Worm (Caenorhabditis elegans) whole organism, mixed stage, embryonic: ENCODE data around the gene H10E21.4.

ENCODE experiments used
- bed-3 ChIP-seq: fragments of 200-800 bp; sonication (Bioruptor generic); optimal IDR thresholded peaks from 3 replicates; lab custom pipeline; 2018; ENCODE audit warnings: mild to moderate bottlenecking, missing genetic modification characterization, moderate library complexity, missing compliant biosample characterization
- blmp-1 ChIP-seq: fragments of 150-350 bp; optimal IDR thresholded peaks from 2 replicates; lab custom pipeline; 2014; ENCODE audit warnings: missing biosample characterization, missing genetic modification characterization
- ceh-39 ChIP-seq: fragments of 150-350 bp; optimal IDR thresholded peaks from 2 replicates; lab custom pipeline; 2014; ENCODE audit warnings: missing biosample characterization, missing genetic modification characterization
- ceh-43 ChIP-seq: fragments of 200-800 bp; sonication (Bioruptor generic); optimal IDR thresholded peaks from 2 replicates; lab custom pipeline; 2018; ENCODE audit warnings: mild to moderate bottlenecking, missing genetic modification characterization, moderate library complexity, missing compliant biosample characterization
- ceh-83 ChIP-seq: fragments of 200-800 bp; sonication (Bioruptor generic); optimal IDR thresholded peaks from 2 replicates; lab custom pipeline; 2018; ENCODE audit warnings: mild to moderate bottlenecking, missing genetic modification characterization, missing compliant biosample characterization
- ces-1 ChIP-seq: fragments of 150-350 bp; optimal IDR thresholded peaks from 2 replicates; lab custom pipeline; 2014; ENCODE audit warnings: missing biosample characterization, missing genetic modification reagents, missing genetic modification characterization
- cnd-1 ChIP-seq: fragments of 200-800 bp; sonication (Bioruptor generic); optimal IDR thresholded peaks from 2 replicates; lab custom pipeline; 2018; ENCODE audit warnings: mild to moderate bottlenecking, missing genetic modification characterization, missing compliant biosample characterization
- drap-1 ChIP-seq: fragments of 200-800 bp; sonication (Bioruptor generic); optimal IDR thresholded peaks from 3 replicates; lab custom pipeline; 2018; ENCODE audit warnings: mild to moderate bottlenecking, missing genetic modification characterization, missing compliant biosample characterization
- elt-1 ChIP-seq: sonication (generic microtip); optimal IDR thresholded peaks from 2 replicates; lab custom pipeline; 2017; ENCODE audit warnings: missing genetic modification characterization, mild to moderate bottlenecking, missing compliant biosample characterization, antibody characterized with exemption, moderate library complexity, borderline replicate concordance; ENCODE audit not compliant: insufficient read depth
- hlh-1 ChIP-seq: fragments of 150-350 bp; optimal IDR thresholded peaks from 2 replicates; lab custom pipeline; 2014; ENCODE audit warnings: missing biosample characterization, missing genetic modification reagents, missing genetic modification characterization
- lin-32 ChIP-seq: fragments of 200-800 bp; sonication (Bioruptor generic); optimal IDR thresholded peaks from 2 replicates; lab custom pipeline; 2018; ENCODE audit warnings: mild to moderate bottlenecking, missing genetic modification characterization, missing compliant biosample characterization
- lsy-2 ChIP-seq: fragments of 150-350 bp; optimal IDR thresholded peaks from 2 replicates; lab custom pipeline; 2014; ENCODE audit warnings: missing biosample characterization, missing genetic modification characterization
- mep-1 ChIP-seq: fragments of 150-350 bp; optimal IDR thresholded peaks from 2 replicates; lab custom pipeline; 2017; ENCODE audit warnings: missing biosample characterization, missing genetic modification reagents, missing genetic modification characterization, inconsistent platforms
- mls-2 ChIP-seq: sonication (generic microtip); optimal IDR thresholded peaks from 2 replicates; lab custom pipeline; 2016; ENCODE audit warnings: mild to moderate bottlenecking, missing genetic modification characterization, moderate library complexity, missing compliant biosample characterization
- nhr-12 ChIP-seq: fragments of 150-350 bp; optimal IDR thresholded peaks from 2 replicates; lab custom pipeline; 2014; ENCODE audit warnings: missing biosample characterization, missing genetic modification characterization
- nhr-2 ChIP-seq: fragments of 150-350 bp; optimal IDR thresholded peaks from 2 replicates; lab custom pipeline; 2014; ENCODE audit warnings: missing biosample characterization, missing genetic modification characterization
- nhr-28 ChIP-seq: fragments of 150-350 bp; optimal IDR thresholded peaks from 2 replicates; lab custom pipeline; 2014; ENCODE audit warnings: missing biosample characterization, missing genetic modification characterization
- pha-4 ChIP-seq: fragments of 150-350 bp; optimal IDR thresholded peaks from 2 replicates; lab custom pipeline; 2018; ENCODE audit warnings: missing biosample characterization, missing genetic modification reagents, missing genetic modification characterization
- sem-2 ChIP-seq: fragments of 200-800 bp; sonication (Bioruptor generic); optimal IDR thresholded peaks from 2 replicates; lab custom pipeline; 2018; ENCODE audit warnings: mild to moderate bottlenecking, missing genetic modification characterization, missing compliant biosample characterization
- snpc-4 ChIP-seq: fragments of 150-350 bp; optimal IDR thresholded peaks from 2 replicates; lab custom pipeline; 2014; ENCODE audit warnings: missing biosample characterization, missing genetic modification characterization
- sptf-1 ChIP-seq: sonication (generic microtip); optimal IDR thresholded peaks from 2 replicates; lab custom pipeline; 2017; ENCODE audit warnings: mild to moderate bottlenecking, missing genetic modification characterization, moderate library complexity, missing compliant biosample characterization
- unc-120 ChIP-seq: sonication (generic microtip); optimal IDR thresholded peaks from 2 replicates; lab custom pipeline; 2017; ENCODE audit warnings: missing genetic modification characterization, missing compliant biosample characterization; ENCODE audit not compliant: poor library complexity, severe bottlenecking
- unc-39 ChIP-seq: fragments of 150-350 bp; optimal IDR thresholded peaks from 2 replicates; lab custom pipeline; 2014; ENCODE audit warnings: missing biosample characterization, missing genetic modification characterization
- unc-62 ChIP-seq: fragments of 150-350 bp; optimal IDR thresholded peaks from 2 replicates; lab custom pipeline; 2014; ENCODE audit warnings: missing biosample characterization, missing genetic modification reagents, missing genetic modification characterization
- zip-8 ChIP-seq: fragments of 150-350 bp; optimal IDR thresholded peaks from 2 replicates; lab custom pipeline; 2014; ENCODE audit warnings: missing biosample characterization, missing genetic modification characterization
- ztf-11 ChIP-seq: fragments of 150-350 bp; optimal IDR thresholded peaks from 2 replicates; lab custom pipeline; 2014; ENCODE audit warnings: missing biosample characterization, missing genetic modification characterization

H10E21.4 gene

ce11 chrIII:19509-19908 lies at the start of gene H10E21.4:
Gene H10E21.4 (minus strand): TSS chrIII:19675.
- TF ChIP-seq mep-1 (tag; lab: Kevin White, UChicago): no peak
- TF ChIP-seq ceh-43 (GFP tag; lab: Kevin White, UChicago): no peak
- TF ChIP-seq mls-2 (tag; lab: Kevin White, UChicago): no peak
- no peak for TF ChIP-seq nhr-28 (tag; lab: Kevin White, UChicago)
- no peak for TF ChIP-seq ztf-11 (tag; lab: Kevin White, UChicago)
- no peak for TF ChIP-seq snpc-4
- TF ChIP-seq zip-8 (tag; lab: Kevin White, UChicago): peak; percentile 31
- no peak for TF ChIP-seq ceh-83 (GFP tag; lab: Kevin White, UChicago)

ce11 chrIII:67025-67424 lies 47.5 kb upstream of the H10E21.4 start:
- no peak for TF ChIP-seq zip-8 (tag; lab: Kevin White, UChicago)
- no peak for TF ChIP-seq unc-39
- peak; percentile 53 for TF ChIP-seq sptf-1 (tag; lab: Kevin White, UChicago)
- no peak for TF ChIP-seq ztf-11 (tag; lab: Kevin White, UChicago)
- TF ChIP-seq hlh-1: peak; percentile 67
- TF ChIP-seq elt-1 (tag; lab: Kevin White, UChicago): no peak
- TF ChIP-seq unc-62 (GFP tag; lab: Kevin White, UChicago): peak; percentile 46
- no peak for TF ChIP-seq ceh-83 (GFP tag; lab: Kevin White, UChicago)
- TF ChIP-seq snpc-4: no peak
- TF ChIP-seq unc-120 (tag; lab: Kevin White, UChicago): peak; percentile 75
- no peak for TF ChIP-seq lsy-2
- TF ChIP-seq nhr-12 (tag; lab: Kevin White, UChicago): no peak
- peak; percentile 6 for TF ChIP-seq ces-1 (GFP tag; lab: Kevin White, UChicago)
- no peak for TF ChIP-seq sem-2 (GFP tag; lab: Kevin White, UChicago)
- no peak for TF ChIP-seq lin-32 (GFP tag; lab: Kevin White, UChicago)
- no peak for TF ChIP-seq ceh-39 (tag; lab: Kevin White, UChicago)

ce11 chrIII:66160-66559 lies 46.7 kb upstream of the H10E21.4 start, which contains the start of gene pck-1:
Gene pck-1 (minus strand): TSS chrIII:66260.
- TF ChIP-seq nhr-2 (tag; lab: Kevin White, UChicago) (no peak), ceh-39 (tag; lab: Kevin White, UChicago) (no peak), ztf-11 (tag; lab: Kevin White, UChicago) (no peak), cnd-1 (tag; lab: Kevin White, UChicago) (no peak), ces-1 (GFP tag; lab: Kevin White, UChicago) (no peak), blmp-1 (tag; lab: Kevin White, UChicago) (no peak)

ce11 chrIII:65626-65937 lies 46.1 kb upstream of the H10E21.4 start:
- TF ChIP-seq pha-4 (tag; lab: Kevin White, UChicago) (no peak), hlh-1 (peak; percentile 15), ceh-83 (GFP tag; lab: Kevin White, UChicago) (no peak), unc-120 (tag; lab: Kevin White, UChicago) (peak; percentile 15), elt-1 (tag; lab: Kevin White, UChicago) (no peak), ces-1 (GFP tag; lab: Kevin White, UChicago) (no peak), sem-2 (GFP tag; lab: Kevin White, UChicago) (no peak), unc-62 (GFP tag; lab: Kevin White, UChicago) (peak; percentile 72), drap-1 (no peak), sptf-1 (tag; lab: Kevin White, UChicago) (no peak)

ce11 chrIII:64747-65625 lies 45.5 kb upstream of the H10E21.4 start:
- no peak for TF ChIP-seq ztf-11 (tag; lab: Kevin White, UChicago)
- TF ChIP-seq unc-39: no peak
- TF ChIP-seq bed-3 (GFP tag; lab: Kevin White, UChicago): no peak
- TF ChIP-seq unc-62 (GFP tag; lab: Kevin White, UChicago): no peak
- TF ChIP-seq cnd-1 (tag; lab: Kevin White, UChicago): no peak
- no peak for TF ChIP-seq pha-4 (tag; lab: Kevin White, UChicago)
- no peak for TF ChIP-seq lin-32 (GFP tag; lab: Kevin White, UChicago)
- TF ChIP-seq nhr-2 (tag; lab: Kevin White, UChicago): no peak
